Fruit fly (Drosophila melanogaster): ENCODE measurements around the gene RpL35A.

Gene RpL35A

DNA sequence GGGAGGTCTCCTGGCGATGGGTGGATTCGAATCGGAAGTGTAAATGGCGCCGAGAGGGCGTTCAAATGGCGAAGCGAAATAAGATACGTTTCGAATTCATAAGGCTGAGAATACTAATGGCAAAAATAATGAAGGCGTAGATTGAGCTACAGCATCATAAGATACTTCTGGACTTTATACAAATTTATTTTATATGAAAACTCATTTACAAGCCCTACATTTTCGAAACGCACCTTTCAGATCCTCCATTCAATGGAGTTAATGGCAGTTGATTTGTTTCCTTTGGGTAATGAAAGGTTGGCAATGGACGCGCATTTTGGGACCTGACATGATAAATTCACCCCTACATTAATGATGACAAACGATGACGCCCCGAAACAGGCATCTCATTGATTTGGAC, 47.9 kb upstream of the RpL35A start:
- TF ChIP-seq Sp1 (GFP tag; optimal IDR thresholded peaks at IDR 0.05) (no peak), h (GFP tag; optimal IDR thresholded peaks at IDR 0.05) (peak; percentile 10)

DNA sequence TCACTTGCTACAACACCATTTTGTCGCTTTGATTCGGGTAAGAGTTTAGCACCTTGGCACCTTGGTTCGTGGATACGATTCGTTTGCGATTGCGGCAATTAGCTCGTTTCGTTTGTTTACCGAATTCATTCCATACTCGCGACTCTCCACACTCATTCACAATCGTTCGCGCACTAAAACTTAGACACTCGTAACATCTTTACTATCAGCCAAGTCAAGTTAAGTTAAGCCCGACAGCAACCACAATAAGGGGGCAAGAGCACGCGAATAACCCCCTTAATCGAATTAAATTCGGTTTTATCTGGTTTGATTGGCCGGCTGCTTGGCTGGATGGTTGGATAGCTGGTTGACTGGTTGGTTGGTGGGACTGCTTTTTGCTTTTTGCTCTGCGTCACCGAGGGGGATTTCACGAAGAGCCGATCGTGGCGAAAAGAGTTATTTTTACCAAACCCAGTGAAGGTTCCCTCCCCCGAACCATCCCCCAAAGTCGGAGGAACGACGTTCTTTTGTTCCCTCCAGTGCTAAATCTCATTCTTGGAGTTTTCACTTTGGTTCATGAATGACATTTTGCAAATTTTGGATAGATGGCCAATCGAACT, 37.0 kb upstream of the RpL35A start:
- no peak for TF ChIP-seq br (GFP tag; optimal IDR thresholded peaks at IDR 0.05)
- no peak for TF ChIP-seq N (GFP tag; optimal IDR thresholded peaks at IDR 0.05)
- no peak for TF ChIP-seq dl (GFP tag; optimal IDR thresholded peaks at IDR 0.05; ENCODE audit: insufficient read depth in 1 of 2, partially characterized antibody in 2 of 2)
- no peak for TF ChIP-seq Dif (GFP tag; optimal IDR thresholded peaks at IDR 0.05; ENCODE audit: partially characterized antibody)
- TF ChIP-seq CG9705 (GFP tag; optimal IDR thresholded peaks at IDR 0.05), result no peak
- no peak for TF ChIP-seq Hr83 (GFP tag; optimal IDR thresholded peaks at IDR 0.05; ENCODE audit: poor library complexity, severe bottlenecking)
- no peak for TF ChIP-seq psq (GFP tag; optimal IDR thresholded peaks at IDR 0.05)
- TF ChIP-seq Sp1 (GFP tag; optimal IDR thresholded peaks at IDR 0.05), result no peak
- TF ChIP-seq Jra (GFP tag; optimal IDR thresholded peaks at IDR 0.05), result peak; percentile 39
- TF ChIP-seq sage (GFP tag; optimal IDR thresholded peaks at IDR 0.05), result no peak
- TF ChIP-seq usp (GFP tag; optimal IDR thresholded peaks at IDR 0.05), result no peak
- peak; percentile 12 for TF ChIP-seq h (GFP tag; optimal IDR thresholded peaks at IDR 0.05)
- TF ChIP-seq woc (GFP tag; optimal IDR thresholded peaks at IDR 0.05), result no peak
- no peak for TF ChIP-seq Mio (GFP tag; optimal IDR thresholded peaks at IDR 0.05)
- TF ChIP-seq foxo (GFP tag; optimal IDR thresholded peaks at IDR 0.05), result no peak
- TF ChIP-seq Rel (GFP tag; optimal IDR thresholded peaks at IDR 0.05), result no peak
- peak; percentile 93 for TF ChIP-seq Rel (tag; optimal IDR thresholded peaks at IDR 0.05)
- no peak for TF ChIP-seq jim (GFP tag; optimal IDR thresholded peaks at IDR 0.05)
- TF ChIP-seq ey (GFP tag; optimal IDR thresholded peaks at IDR 0.05), result no peak
- no peak for TF ChIP-seq Hr78 (GFP tag; optimal IDR thresholded peaks at IDR 0.05)
- TF ChIP-seq pan (optimal IDR thresholded peaks at IDR 0.05), result no peak
- TF ChIP-seq Dfd (GFP tag; optimal IDR thresholded peaks at IDR 0.05), result no peak
- TF ChIP-seq sv (GFP tag; optimal IDR thresholded peaks at IDR 0.05), result no peak
- peak; percentile 40 for TF ChIP-seq HLH106 (tag; optimal IDR thresholded peaks at IDR 0.05)
- no peak for TF ChIP-seq CrebA (GFP tag; optimal IDR thresholded peaks at IDR 0.05; ENCODE audit: borderline replicate concordance)
- no peak for TF ChIP-seq Abd-B (GFP tag; optimal IDR thresholded peaks at IDR 0.05)
- TF ChIP-seq CG32264 (GFP tag; optimal IDR thresholded peaks at IDR 0.05), result no peak
- TF ChIP-seq dsf (GFP tag; optimal IDR thresholded peaks at IDR 0.05; ENCODE audit: borderline replicate concordance), result no peak
- TF ChIP-seq rgr (GFP tag; optimal IDR thresholded peaks at IDR 0.05), result no peak
- no peak for TF ChIP-seq dmrt93B (GFP tag; optimal IDR thresholded peaks at IDR 0.05)
- peak; percentile 34 for TF ChIP-seq Vsx2 (GFP tag; optimal IDR thresholded peaks at IDR 0.05; ENCODE audit: partially characterized antibody)
- TF ChIP-seq fru (GFP tag; optimal IDR thresholded peaks at IDR 0.05), result peak; percentile 0
- no peak for TF ChIP-seq brk (GFP tag; optimal IDR thresholded peaks at IDR 0.05)
- no peak for TF ChIP-seq Myc (optimal IDR thresholded peaks at IDR 0.05)
- no peak for TF ChIP-seq OdsH (GFP tag; optimal IDR thresholded peaks at IDR 0.05)
- TF ChIP-seq lola (GFP tag; optimal IDR thresholded peaks at IDR 0.05), result no peak
- TF ChIP-seq tai (GFP tag; optimal IDR thresholded peaks at IDR 0.05), result no peak
- no peak for TF ChIP-seq Hnf4 (GFP tag; optimal IDR thresholded peaks at IDR 0.05)
- TF ChIP-seq GATAd (GFP tag; optimal IDR thresholded peaks at IDR 0.05), result no peak

DNA sequence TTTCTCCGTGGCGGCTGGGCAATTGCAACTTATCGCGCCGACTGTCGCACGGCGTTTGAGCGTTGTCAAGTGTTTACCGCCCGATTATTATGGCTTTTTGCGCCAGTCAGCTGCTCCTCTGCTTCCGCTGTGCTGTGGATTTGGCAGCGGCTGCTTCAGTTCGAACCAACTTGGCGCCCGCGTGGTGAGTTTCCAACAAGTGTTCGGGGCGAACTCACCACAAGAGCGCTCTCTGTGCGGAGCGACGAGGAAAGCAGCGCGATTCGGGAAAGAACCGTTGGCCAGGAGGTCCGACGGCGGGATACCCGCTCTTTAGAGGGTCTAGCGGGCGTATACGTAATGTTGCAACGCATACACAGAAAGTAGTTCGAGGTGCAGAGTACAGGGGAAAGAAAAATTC, 35.7 kb upstream of the RpL35A start, which contains the start of gene NKCC:
Gene NKCC (minus strand): TSS at position 57 of the 400 bp plus-strand sequence.
- no peak for TF ChIP-seq CrebA (GFP tag; optimal IDR thresholded peaks at IDR 0.05; ENCODE audit: borderline replicate concordance)
- no peak for TF ChIP-seq Rel (GFP tag; optimal IDR thresholded peaks at IDR 0.05)
- TF ChIP-seq Rel (tag; optimal IDR thresholded peaks at IDR 0.05), result peak; percentile 90
